Fruit fly (Drosophila melanogaster) ovary, adult (tissue): Measurements from ENCODE around the gene Fign.

Source experiments
- CG17801 ChIP-seq: fragments of 200-800 bp; optimal IDR thresholded peaks from 2 replicates; lab custom pipeline; 2019; ENCODE audit warnings: missing biosample characterization, mild to moderate bottlenecking, missing genetic modification characterization, moderate library complexity; ENCODE audit not compliant: partially characterized antibody

The Fign gene

dm6 chr2L:3342369-3342768, 22.7 kb upstream of the Fign start:
- no peak for TF ChIP-seq CG17801

- no peak for TF ChIP-seq CG17801
Measured at dm6 chr2L:3341231-3341935, 21.7 kb upstream of the Fign start.

dm6 chr2L:3339420-3339819, 19.7 kb upstream of the Fign start:
- no peak for TF ChIP-seq CG17801

dm6 chr2L:3338566-3339215, 19.0 kb upstream of the Fign start:
- TF ChIP-seq CG17801, result no peak

dm6 chr2L:3332514-3332913, 12.8 kb upstream of the Fign start, which contains the start of gene CG15408:
Gene CG15408, plus strand, starts transcription at chr2L:3332814.
- TF ChIP-seq CG17801, result no peak

- no peak for TF ChIP-seq CG17801
Measured at dm6 chr2L:3330628-3331027, 11.0 kb upstream of the Fign start, which contains the start of gene CG3285. Gene CG3285, plus strand, starts transcription at chr2L:3330928.

dm6 chr2L:3327603-3328002, 7.9 kb upstream of the Fign start, which contains the start of gene CG33282:
Gene CG33282, plus strand, starts transcription at chr2L:3327903.
- TF ChIP-seq CG17801, result no peak

- no peak for TF ChIP-seq CG17801
Measured at dm6 chr2L:3323319-3324287, 3.9 kb upstream of the Fign start, which contains the start of gene CG33281. Gene CG33281, plus strand, starts transcription at chr2L:3324237.

dm6 chr2L:3308529-3309272, 11.0 kb downstream of the Fign start, which contains the start of gene CG15406:
Gene CG15406, plus strand, starts transcription at chr2L:3309222.
- no peak for TF ChIP-seq CG17801

dm6 chr2L:3307189-3307588, 12.5 kb downstream of the Fign start:
- no peak for TF ChIP-seq CG17801

dm6 chr2L:3304831-3305828, 14.5 kb downstream of the Fign start:
- TF ChIP-seq CG17801, result no peak

dm6 chr2L:3303893-3304292, 15.8 kb downstream of the Fign start, which contains the start of gene CG3277:
Gene CG3277, plus strand, starts transcription at chr2L:3304100.
- no peak for TF ChIP-seq CG17801

- peak; percentile 24 for TF ChIP-seq CG17801
Measured at dm6 chr2L:3302958-3303842, 16.5 kb downstream of the Fign start, which contains the start of gene CG9663. Gene CG9663, minus strand, starts transcription at chr2L:3303130.
